Worm (Caenorhabditis elegans) whole organism, L3 larva: Measurements from ENCODE around the gene nlp-20.

ENCODE experiments used
- ZK546.5 ChIP-seq: sonication (generic microtip); optimal IDR thresholded peaks from 2 replicates; lab custom pipeline; 2017; ENCODE audit warnings: missing biosample characterization, missing genetic modification characterization
- aly-2 ChIP-seq: fragments of 150-350 bp; optimal IDR thresholded peaks from 2 replicates; lab custom pipeline; 2014; ENCODE audit warnings: missing biosample characterization, missing genetic modification characterization
- ama-1 ChIP-seq: fragments of 150-350 bp; optimal IDR thresholded peaks from 2 replicates; lab custom pipeline; 2018
- ceh-9 ChIP-seq: sonication (generic microtip); optimal IDR thresholded peaks from 2 replicates; lab custom pipeline; 2018; ENCODE audit warnings: missing biosample characterization, missing genetic modification characterization
- daf-12 ChIP-seq: fragments of 150-350 bp; optimal IDR thresholded peaks from 2 replicates; lab custom pipeline; 2014; ENCODE audit warnings: missing biosample characterization, missing genetic modification reagents, missing genetic modification characterization
- egl-27 ChIP-seq: sonication (generic microtip); optimal IDR thresholded peaks from 4 replicates; lab custom pipeline; 2017; ENCODE audit warnings: missing biosample characterization, missing genetic modification reagents, missing genetic modification characterization
- egl-5 ChIP-seq: fragments of 150-350 bp; optimal IDR thresholded peaks from 2 replicates; lab custom pipeline; 2017; ENCODE audit warnings: missing biosample characterization, missing genetic modification reagents, missing genetic modification characterization, inconsistent platforms
- elt-1 ChIP-seq: fragments of 150-350 bp; optimal IDR thresholded peaks from 2 replicates; lab custom pipeline; 2014; ENCODE audit warnings: missing biosample characterization, missing genetic modification characterization
- elt-2 ChIP-seq: sonication (generic microtip); optimal IDR thresholded peaks from 2 replicates; lab custom pipeline; 2016; ENCODE audit warnings: missing genetic modification reagents, mild to moderate bottlenecking, missing genetic modification characterization, missing compliant biosample characterization
- elt-3 ChIP-seq, 3 experiments: fragments of 150-350 bp in 1 of 3; sonication (generic microtip) in 2 of 3; optimal IDR thresholded peaks; 2 replicates in 2 of 3; 4 replicates in 1 of 3; lab custom pipeline; 2014 to 2017; ENCODE audit warnings: missing biosample characterization in 3 of 3, missing genetic modification characterization in 3 of 3
- fkh-10 ChIP-seq: sonication (generic microtip); optimal IDR thresholded peaks from 2 replicates; lab custom pipeline; 2017; ENCODE audit warnings: missing biosample characterization, missing genetic modification reagents, missing genetic modification characterization
- fkh-2 ChIP-seq: fragments of 150-350 bp; optimal IDR thresholded peaks from 2 replicates; lab custom pipeline; 2014; ENCODE audit warnings: missing biosample characterization, missing genetic modification reagents, missing genetic modification characterization
- fos-1 ChIP-seq: fragments of 150-350 bp; optimal IDR thresholded peaks from 2 replicates; lab custom pipeline; 2014; ENCODE audit warnings: missing biosample characterization, missing genetic modification characterization
- jun-1 ChIP-seq: fragments of 150-350 bp; optimal IDR thresholded peaks from 2 replicates; lab custom pipeline; 2014; ENCODE audit warnings: missing biosample characterization, missing genetic modification reagents, missing genetic modification characterization
- lin-39 ChIP-seq: fragments of 150-350 bp; optimal IDR thresholded peaks from 2 replicates; lab custom pipeline; 2018; ENCODE audit warnings: missing biosample characterization, missing genetic modification reagents, missing genetic modification characterization
- lsy-12 ChIP-seq: sonication (generic microtip); optimal IDR thresholded peaks from 2 replicates; lab custom pipeline; 2016; ENCODE audit warnings: mild to moderate bottlenecking, missing genetic modification characterization, missing compliant biosample characterization
- mdl-1 ChIP-seq: fragments of 150-350 bp; optimal IDR thresholded peaks from 2 replicates; lab custom pipeline; 2014; ENCODE audit warnings: missing biosample characterization, missing genetic modification characterization
- mml-1 ChIP-seq: fragments of 150-350 bp; sonication (generic microtip); optimal IDR thresholded peaks from 3 replicates; lab custom pipeline; 2014; ENCODE audit warnings: missing biosample characterization, missing genetic modification characterization
- nfya-1 ChIP-seq: sonication (generic microtip); optimal IDR thresholded peaks from 2 replicates; lab custom pipeline; 2017; ENCODE audit warnings: missing genetic modification characterization, mild to moderate bottlenecking, missing compliant biosample characterization, antibody characterized with exemption, moderate library complexity; ENCODE audit not compliant: insufficient read depth
- nhr-11 ChIP-seq: fragments of 150-350 bp; optimal IDR thresholded peaks from 2 replicates; lab custom pipeline; 2014; ENCODE audit warnings: missing biosample characterization, missing genetic modification characterization
- nhr-12 ChIP-seq: fragments of 150-350 bp; optimal IDR thresholded peaks from 2 replicates; lab custom pipeline; 2014; ENCODE audit warnings: missing biosample characterization, missing genetic modification characterization
- nhr-23 ChIP-seq: fragments of 150-350 bp; optimal IDR thresholded peaks from 2 replicates; lab custom pipeline; 2014; ENCODE audit warnings: missing biosample characterization, missing genetic modification reagents, missing genetic modification characterization
- nhr-25 ChIP-seq: sonication (generic microtip); optimal IDR thresholded peaks from 2 replicates; lab custom pipeline; 2017; ENCODE audit warnings: missing biosample characterization, missing genetic modification characterization
- nhr-76 ChIP-seq: fragments of 150-350 bp; sonication (generic microtip); optimal IDR thresholded peaks from 5 replicates; lab custom pipeline; 2014; ENCODE audit warnings: missing biosample characterization, missing genetic modification characterization
- nhr-77 ChIP-seq: fragments of 150-350 bp; optimal IDR thresholded peaks from 2 replicates; lab custom pipeline; 2014; ENCODE audit warnings: missing biosample characterization, missing genetic modification characterization
- pqm-1 ChIP-seq: fragments of 150-350 bp; optimal IDR thresholded peaks from 2 replicates; lab custom pipeline; 2017; ENCODE audit warnings: missing biosample characterization, missing genetic modification characterization, inconsistent platforms
- sea-2 ChIP-seq: fragments of 150-350 bp; sonication (generic microtip); optimal IDR thresholded peaks from 4 replicates; lab custom pipeline; 2014; ENCODE audit warnings: missing biosample characterization, missing genetic modification reagents, missing genetic modification characterization
- skn-1 ChIP-seq: fragments of 150-350 bp; optimal IDR thresholded peaks from 2 replicates; lab custom pipeline; 2014; ENCODE audit warnings: missing biosample characterization, missing genetic modification characterization
- snpc-4 ChIP-seq: fragments of 150-350 bp; optimal IDR thresholded peaks from 2 replicates; lab custom pipeline; 2014; ENCODE audit warnings: missing biosample characterization, missing genetic modification characterization
- unc-39 ChIP-seq: sonication (generic microtip); optimal IDR thresholded peaks from 4 replicates; lab custom pipeline; 2017; ENCODE audit warnings: missing biosample characterization, missing genetic modification characterization
- unc-62 ChIP-seq: fragments of 150-350 bp; sonication (generic microtip); optimal IDR thresholded peaks from 4 replicates; lab custom pipeline; 2014; ENCODE audit warnings: missing biosample characterization, missing genetic modification reagents, missing genetic modification characterization
- zag-1 ChIP-seq: fragments of 150-350 bp; optimal IDR thresholded peaks from 2 replicates; lab custom pipeline; 2014; ENCODE audit warnings: missing biosample characterization, missing genetic modification characterization

The nlp-20 gene

DNA sequence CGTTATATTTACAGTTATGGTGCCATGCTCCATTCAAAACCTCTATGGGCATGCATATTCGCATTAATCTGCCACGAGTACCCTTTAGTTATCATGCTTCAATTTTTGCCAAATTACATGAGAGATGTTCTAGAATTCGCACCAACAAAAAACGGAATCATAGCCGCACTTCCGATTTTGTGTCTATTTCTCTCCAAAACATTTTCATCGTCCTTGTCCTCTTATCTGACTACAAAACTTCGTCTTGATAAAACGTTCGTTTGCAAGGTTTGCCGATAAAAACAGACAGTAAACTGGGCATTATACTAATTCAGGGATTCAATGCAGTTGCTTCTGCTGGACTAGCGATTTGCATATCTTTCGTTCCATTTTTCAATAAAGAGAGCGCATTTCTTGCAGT is 10.3 kb upstream of the nlp-20 start:
- TF ChIP-seq elt-2 (tag; lab: Kevin White, UChicago) (peak; percentile 38), lsy-12 (tag; lab: Kevin White, UChicago) (no peak)
- TF ChIP-seq, all 47 proteins: peak for 1

DNA sequence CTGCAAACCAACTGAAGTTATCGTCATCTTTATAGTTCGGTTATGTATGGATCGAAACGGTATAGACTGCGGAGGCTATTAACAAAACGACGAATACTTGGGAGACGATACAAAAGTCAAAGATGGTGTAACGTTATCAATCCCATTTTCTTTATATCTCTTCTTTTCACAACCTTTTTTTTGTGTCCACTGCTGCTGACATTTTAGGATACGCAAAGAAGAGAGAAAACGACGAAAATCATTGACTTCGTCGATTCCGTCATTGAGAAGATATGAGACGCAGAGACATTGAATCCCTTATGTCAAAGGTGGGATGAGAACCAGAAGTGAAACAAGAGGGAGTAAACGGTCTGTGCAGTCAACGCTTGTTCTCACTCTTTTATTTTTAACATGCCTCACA is 8.2 kb upstream of the nlp-20 start, which contains the start of gene cima-1:
TSS of gene cima-1 (plus strand) at position 340 of the 400 bp plus-strand sequence.
- TF ChIP-seq nhr-12 (tag; lab: Kevin White, UChicago) (no peak), nhr-11 (tag; lab: Kevin White, UChicago) (no peak), daf-12 (tag; lab: Kevin White, UChicago) (no peak), nhr-23 (tag; lab: Kevin White, UChicago) (peak; percentile 13), skn-1 (no peak), mdl-1 (tag; lab: Kevin White, UChicago) (no peak), nhr-25 (tag; lab: Kevin White, UChicago) (peak; percentile 12), nhr-76 (no peak), jun-1 (tag; lab: Kevin White, UChicago) (no peak)

DNA sequence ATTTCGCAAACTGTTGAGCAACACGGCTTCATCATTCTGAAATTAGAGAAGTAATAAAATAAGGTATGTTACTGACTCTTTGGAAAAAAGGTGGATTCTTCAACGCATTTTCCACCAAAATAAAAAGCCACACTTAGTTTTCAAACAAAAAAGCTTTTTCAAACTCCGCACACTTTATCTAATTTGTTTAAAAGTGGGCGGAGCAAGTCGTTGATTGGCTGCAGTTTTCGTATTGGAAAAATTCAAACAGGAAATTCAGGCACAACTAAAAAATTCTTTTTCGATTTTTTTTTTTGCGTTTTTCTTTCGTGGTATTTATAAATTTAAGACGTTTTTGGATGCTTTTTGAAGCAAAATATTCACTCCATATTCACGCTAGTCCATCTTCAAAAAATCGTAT is 7.6 kb upstream of the nlp-20 start:
- TF ChIP-seq ama-1 = no peak
- TF ChIP-seq nfya-1 = peak; percentile 69

DNA sequence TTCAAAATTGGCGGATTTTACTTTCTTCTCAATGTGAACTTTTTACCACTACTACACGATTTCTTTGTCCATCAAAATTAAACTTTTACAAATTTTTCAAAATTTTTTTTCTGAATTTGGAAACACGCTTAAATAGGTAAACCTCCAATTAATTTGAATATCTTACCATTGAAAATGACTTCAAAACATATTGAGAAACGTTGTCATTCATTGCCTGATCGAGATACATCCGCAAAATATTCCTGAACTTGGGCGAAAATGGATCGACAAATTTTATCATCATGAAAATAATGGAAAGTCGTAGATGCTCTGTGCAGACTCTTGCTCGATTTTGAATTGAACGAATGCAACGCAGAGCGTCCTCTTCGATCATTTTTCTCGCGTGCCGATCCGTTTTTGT is 4.0 kb upstream of the nlp-20 start:
- TF ChIP-seq fkh-10 (GFP tag; lab: Kevin White, UChicago) (no peak), lsy-12 (tag; lab: Kevin White, UChicago) (no peak), ceh-9 (tag; lab: Kevin White, UChicago) (no peak), mml-1 (tag; lab: Kevin White, UChicago) (no peak), elt-1 (tag; lab: Kevin White, UChicago) (no peak), fkh-2 (tag; lab: Kevin White, UChicago) (no peak), sea-2 (GFP tag; lab: Kevin White, UChicago) (no peak), ZK546.5 (tag; lab: Kevin White, UChicago) (no peak), nhr-76 (no peak), snpc-4 (tag; lab: Kevin White, UChicago) (no peak)

DNA sequence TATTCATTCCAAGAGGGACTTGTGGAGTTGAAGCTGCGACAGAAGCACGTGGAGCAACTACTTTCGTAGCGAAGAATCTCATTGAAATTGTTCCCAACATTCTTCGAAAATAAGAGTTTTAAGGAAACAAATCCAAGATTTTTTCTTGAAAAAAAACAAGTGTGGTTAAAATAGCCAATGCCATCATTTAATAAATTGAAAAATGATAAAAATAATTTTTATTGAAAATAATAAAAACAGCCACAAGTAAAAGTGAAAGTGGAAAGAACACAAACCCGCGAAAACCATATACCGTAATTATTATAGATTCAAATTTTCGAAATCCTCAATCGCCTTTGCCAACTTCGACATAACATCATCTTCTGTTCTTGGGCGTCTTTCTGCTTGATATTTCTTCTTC is 3.2 kb upstream of the nlp-20 start, which contains the start of gene hmg-5:
TSS of gene hmg-5 (minus strand) at position 101 of the 400 bp plus-strand sequence.
- TF ChIP-seq aly-2 (no peak), egl-5 (no peak), ZK546.5 (tag; lab: Kevin White, UChicago) (no peak)

DNA sequence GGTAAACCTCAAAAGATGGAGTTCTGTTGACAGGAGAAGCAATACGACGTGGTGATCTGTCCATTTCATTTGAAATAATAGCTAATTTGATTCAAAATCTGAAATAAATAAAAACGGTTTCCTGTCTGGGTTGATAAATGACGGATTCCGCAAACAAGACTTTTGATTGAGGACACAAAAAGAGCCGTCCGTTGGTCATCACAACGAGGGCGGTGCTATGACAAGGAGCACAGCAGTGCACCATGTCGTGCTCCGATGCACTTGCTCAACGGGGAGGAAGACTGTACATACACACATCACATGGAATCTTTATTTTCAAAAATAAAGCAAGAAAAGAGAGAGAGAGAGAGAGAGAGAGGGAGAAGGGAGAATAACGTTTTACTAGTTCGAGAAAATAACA is 1.1 kb downstream of the nlp-20 start, which contains the start of gene nep-16:
TSS of gene nep-16 (minus strand) at position 101 of the 400 bp plus-strand sequence.
- TF ChIP-seq fos-1 (tag; lab: Kevin White, UChicago) = no peak
- no peak for TF ChIP-seq zag-1
- TF ChIP-seq fkh-10 (GFP tag; lab: Kevin White, UChicago) = no peak
- TF ChIP-seq sea-2 (GFP tag; lab: Kevin White, UChicago) = no peak
- no peak for TF ChIP-seq pqm-1 (tag; lab: Kevin White, UChicago)
- no peak for TF ChIP-seq mml-1 (tag; lab: Kevin White, UChicago)
- TF ChIP-seq ceh-9 (tag; lab: Kevin White, UChicago) = no peak
- TF ChIP-seq lin-39 (tag; lab: Kevin White, UChicago) = no peak
- TF ChIP-seq fkh-2 (tag; lab: Kevin White, UChicago) = no peak
- no peak for TF ChIP-seq snpc-4 (tag; lab: Kevin White, UChicago)
- no peak for TF ChIP-seq egl-27 (tag; lab: Kevin White, UChicago)
- TF ChIP-seq skn-1 = no peak
- no peak for TF ChIP-seq nhr-77 (tag; lab: Kevin White, UChicago)
- TF ChIP-seq nhr-25 (tag; lab: Kevin White, UChicago) = no peak
- TF ChIP-seq elt-3 (tag; optimal IDR thresholded peaks at IDR 0.05; lab: Kevin White, UChicago) = no peak
- TF ChIP-seq unc-39 (tag; lab: Kevin White, UChicago) = no peak
- no peak for TF ChIP-seq unc-62 (GFP tag; lab: Kevin White, UChicago)
